Fruit fly (Drosophila melanogaster) whole organism, wandering third instar larva: ENCODE measurements around the gene Trs33.

Experiments used
- Abd-B ChIP-seq: fragments of >200 bp; optimal IDR thresholded peaks from 2 replicates; lab custom pipeline; 2017; ENCODE audit warnings: missing biosample characterization, missing genetic modification characterization
- CrebA ChIP-seq: fragments of 200-800 bp; sonication (Bioruptor generic); optimal IDR thresholded peaks from 2 replicates; lab custom pipeline; 2016; ENCODE audit warnings: missing biosample characterization, mild to moderate bottlenecking, missing genetic modification characterization, borderline replicate concordance
- Dif ChIP-seq: fragments of 200-275, 200-300 bp; sonication (Bioruptor generic); optimal IDR thresholded peaks from 2 replicates; lab custom pipeline; 2018; ENCODE audit warnings: missing biosample characterization, missing genetic modification characterization; ENCODE audit not compliant: partially characterized antibody
- GATAd ChIP-seq: sonication (Bioruptor generic); optimal IDR thresholded peaks from 2 replicates; lab custom pipeline; 2016; ENCODE audit warnings: missing biosample characterization, missing genetic modification characterization
- HLH106 ChIP-seq: fragments of 200-800 bp; optimal IDR thresholded peaks from 3 replicates; lab custom pipeline; 2019; ENCODE audit warnings: missing biosample characterization, mild to moderate bottlenecking, missing genetic modification characterization, moderate library complexity
- Hr83 ChIP-seq: fragments of 200-300 bp; sonication (Bioruptor generic); optimal IDR thresholded peaks from 2 replicates; lab custom pipeline; 2016; ENCODE audit warnings: missing biosample characterization, mild to moderate bottlenecking, missing genetic modification characterization, moderate library complexity; ENCODE audit not compliant: poor library complexity, severe bottlenecking
- Jra ChIP-seq: sonication (Bioruptor generic); optimal IDR thresholded peaks from 2 replicates; lab custom pipeline; 2016; ENCODE audit warnings: missing biosample characterization, missing genetic modification characterization
- Myc ChIP-seq: fragments of >200 bp; optimal IDR thresholded peaks from 2 replicates; lab custom pipeline; 2017
- OdsH ChIP-seq: fragments of 200-800 bp; sonication (Bioruptor generic); optimal IDR thresholded peaks from 2 replicates; lab custom pipeline; 2016; ENCODE audit warnings: missing biosample characterization, mild to moderate bottlenecking, missing genetic modification characterization
- Rel ChIP-seq, 2 experiments: fragments of 200-800 bp; sonication (Bioruptor generic) in 1 of 2; optimal IDR thresholded peaks; 2 replicates in 1 of 2; 3 replicates in 1 of 2; lab custom pipeline; 2016 to 2019; ENCODE audit warnings: mild to moderate bottlenecking in 2 of 2, missing biosample characterization in 2 of 2, missing genetic modification characterization in 2 of 2, moderate library complexity in 1 of 2
- brk ChIP-seq: fragments of 200-800 bp; sonication (Bioruptor generic); optimal IDR thresholded peaks from 2 replicates; lab custom pipeline; 2016; ENCODE audit warnings: missing biosample characterization, mild to moderate bottlenecking, missing genetic modification characterization
- dsf ChIP-seq: sonication (Bioruptor generic); optimal IDR thresholded peaks from 2 replicates; lab custom pipeline; 2016; ENCODE audit warnings: missing biosample characterization, missing genetic modification characterization, borderline replicate concordance
- h ChIP-seq: fragments of 200-800 bp; sonication (Bioruptor generic); optimal IDR thresholded peaks from 3 replicates; lab custom pipeline; 2016; ENCODE audit warnings: missing biosample characterization, mild to moderate bottlenecking, missing genetic modification characterization
- psq ChIP-seq: fragments of 200-800 bp; sonication (Bioruptor generic); optimal IDR thresholded peaks from 3 replicates; lab custom pipeline; 2017; ENCODE audit warnings: missing biosample characterization, mild to moderate bottlenecking, missing genetic modification characterization, moderate library complexity

DNA sequence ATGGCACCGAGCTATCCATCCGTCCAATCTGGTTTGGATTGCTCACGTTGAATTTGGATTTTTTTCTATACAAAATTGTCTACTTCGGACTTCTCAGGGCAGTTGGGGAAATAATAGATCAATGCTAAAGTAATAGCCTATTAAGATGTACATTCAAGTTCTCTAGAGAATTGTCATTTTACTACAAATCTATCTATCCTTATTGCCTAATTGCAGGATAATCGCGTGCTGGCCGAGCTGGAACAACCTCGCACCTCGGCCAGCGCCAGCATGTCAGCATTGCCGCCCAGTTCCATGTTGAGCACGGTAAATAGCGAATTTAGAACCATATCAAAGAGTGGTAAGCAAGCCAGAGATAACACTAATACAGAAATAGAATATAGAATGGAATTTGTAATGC is 32.1 kb upstream of the Trs33 start, which contains the start of gene h-cup:
- TF ChIP-seq Jra (GFP tag; lab: Kevin White, UChicago) (no peak), Dif (no peak), HLH106 (tag; lab: Kevin White, UChicago) (no peak), Myc (no peak), Hr83 (GFP tag; lab: Kevin White, UChicago) (no peak), brk (GFP tag; lab: Kevin White, UChicago) (no peak), h (GFP tag; lab: Kevin White, UChicago) (no peak), psq (GFP tag; lab: Kevin White, UChicago) (no peak), dsf (GFP tag; lab: Kevin White, UChicago) (no peak), Abd-B (GFP tag; lab: Kevin White, UChicago) (no peak), CrebA (GFP tag; lab: Kevin White, UChicago) (no peak), OdsH (GFP tag; lab: Kevin White, UChicago) (no peak), Rel (GFP tag; optimal IDR thresholded peaks at IDR 0.05; lab: Kevin White, UChicago) (no peak), Rel (tag; optimal IDR thresholded peaks at IDR 0.05; lab: Kevin White, UChicago) (no peak), GATAd (GFP tag; lab: Kevin White, UChicago) (no peak)
